Worm (Caenorhabditis elegans) whole organism, L2 larva: Measurements from ENCODE around the gene C31G12.3.

ENCODE experiments used
- Y55F3AM.14 ChIP-seq: fragments of 200-800 bp; sonication (Bioruptor generic); optimal IDR thresholded peaks from 2 replicates; lab custom pipeline; 2018; ENCODE audit warnings: mild to moderate bottlenecking, missing genetic modification characterization, missing compliant biosample characterization
- blmp-1 ChIP-seq: sonication (generic microtip); optimal IDR thresholded peaks from 2 replicates; lab custom pipeline; 2017; ENCODE audit warnings: missing genetic modification characterization, mild to moderate bottlenecking, missing compliant biosample characterization, antibody characterized with exemption, moderate library complexity; ENCODE audit not compliant: insufficient read depth
- egl-27 ChIP-seq: sonication (generic microtip); optimal IDR thresholded peaks from 3 replicates; lab custom pipeline; 2017; ENCODE audit warnings: missing biosample characterization, missing genetic modification reagents, missing genetic modification characterization
- lin-39 ChIP-seq: fragments of 150-350 bp; optimal IDR thresholded peaks from 2 replicates; lab custom pipeline; 2014; ENCODE audit warnings: missing biosample characterization, missing genetic modification reagents, missing genetic modification characterization
- nhr-11 ChIP-seq: fragments of 150-350 bp; optimal IDR thresholded peaks from 2 replicates; lab custom pipeline; 2014; ENCODE audit warnings: missing biosample characterization, missing genetic modification characterization
- nhr-12 ChIP-seq: fragments of 150-350 bp; optimal IDR thresholded peaks from 2 replicates; lab custom pipeline; 2014; ENCODE audit warnings: missing biosample characterization, missing genetic modification characterization
- nhr-237 ChIP-seq: fragments of 150-350 bp; optimal IDR thresholded peaks from 2 replicates; lab custom pipeline; 2014; ENCODE audit warnings: missing biosample characterization, missing genetic modification characterization
- nhr-25 ChIP-seq: fragments of 150-350 bp; sonication (generic microtip); optimal IDR thresholded peaks from 3 replicates; lab custom pipeline; 2014; ENCODE audit warnings: missing biosample characterization, missing genetic modification characterization
- peb-1 ChIP-seq: fragments of 150-350 bp; optimal IDR thresholded peaks from 2 replicates; lab custom pipeline; 2014; ENCODE audit warnings: missing biosample characterization, missing genetic modification characterization
- skn-1 ChIP-seq: sonication (generic microtip); optimal IDR thresholded peaks from 2 replicates; lab custom pipeline; 2017; ENCODE audit warnings: missing biosample characterization, missing genetic modification characterization
- snpc-4 ChIP-seq: fragments of 150-350 bp; optimal IDR thresholded peaks from 2 replicates; lab custom pipeline; 2014; ENCODE audit warnings: missing biosample characterization, missing genetic modification characterization
- unc-55 ChIP-seq: fragments of 150-350 bp; sonication (generic microtip); optimal IDR thresholded peaks from 3 replicates; lab custom pipeline; 2014; ENCODE audit warnings: missing biosample characterization, missing genetic modification reagents, missing genetic modification characterization
- unc-62 ChIP-seq: fragments of 150-350 bp; optimal IDR thresholded peaks from 2 replicates; lab custom pipeline; 2014; ENCODE audit warnings: missing biosample characterization, missing genetic modification reagents, missing genetic modification characterization
- ztf-4 ChIP-seq: fragments of 150-350 bp; optimal IDR thresholded peaks from 2 replicates; lab custom pipeline; 2014; ENCODE audit warnings: missing biosample characterization, missing genetic modification characterization

ce11 chrV:18144442-18144841 lies 40.6 kb upstream of the C31G12.3 start:
- no peak for TF ChIP-seq nhr-237
- TF ChIP-seq egl-27 (tag; lab: Kevin White, UChicago) = no peak
- TF ChIP-seq skn-1 (tag; lab: Kevin White, UChicago) = no peak
- no peak for TF ChIP-seq nhr-12 (tag; lab: Kevin White, UChicago)
- no peak for TF ChIP-seq unc-62 (GFP tag; lab: Kevin White, UChicago)
- no peak for TF ChIP-seq peb-1 (tag; lab: Kevin White, UChicago)
- TF ChIP-seq Y55F3AM.14 = no peak
- no peak for TF ChIP-seq blmp-1 (tag; lab: Kevin White, UChicago)
- no peak for TF ChIP-seq lin-39 (tag; lab: Kevin White, UChicago)
- TF ChIP-seq nhr-25 (tag; lab: Kevin White, UChicago) = no peak
- no peak for TF ChIP-seq unc-55 (GFP tag; lab: Kevin White, UChicago)
- TF ChIP-seq snpc-4 (tag; lab: Kevin White, UChicago) = no peak
- no peak for TF ChIP-seq nhr-11 (tag; lab: Kevin White, UChicago)
- no peak for TF ChIP-seq ztf-4
